Worm (Caenorhabditis elegans) whole organism, L4 larva: ENCODE measurements around the gene C50F7.6.

Experiments used
- F10B5.3 ChIP-seq: sonication (generic microtip); optimal IDR thresholded peaks from 2 replicates; lab custom pipeline; 2016; ENCODE audit warnings: mild to moderate bottlenecking, missing genetic modification characterization, missing compliant biosample characterization
- F37D6.2 ChIP-seq: sonication (generic microtip); optimal IDR thresholded peaks from 2 replicates; lab custom pipeline; 2016; ENCODE audit warnings: mild to moderate bottlenecking, missing genetic modification characterization, missing compliant biosample characterization
- R02D3.7 ChIP-seq: fragments of 150-350 bp; sonication (generic microtip); optimal IDR thresholded peaks from 3 replicates; lab custom pipeline; 2014; ENCODE audit warnings: missing biosample characterization, missing genetic modification characterization
- Y48G9A.11 ChIP-seq: fragments of 200-800 bp; sonication (Bioruptor generic); IDR thresholded peaks from 2 replicates; pipeline ENCODE4 v1.3.6; 2022; ENCODE audit warnings: missing genetic modification reagents, missing genetic modification characterization, missing compliant biosample characterization
- Y5F2A.4 ChIP-seq: fragments of 200-800 bp; sonication (Bioruptor generic); optimal IDR thresholded peaks from 2 replicates; lab custom pipeline; 2018; ENCODE audit warnings: mild to moderate bottlenecking, missing genetic modification characterization, missing compliant biosample characterization
- ZK337.2 ChIP-seq: fragments of 200-800 bp; sonication (Bioruptor generic); IDR thresholded peaks from 2 replicates; pipeline ENCODE4 v1.3.6; 2022; ENCODE audit warnings: missing genetic modification reagents, missing genetic modification characterization, missing compliant biosample characterization
- ceh-20 ChIP-seq: fragments of 200-800 bp; sonication (Bioruptor generic); IDR thresholded peaks from 2 replicates; pipeline ENCODE4 v1.3.6; 2022; ENCODE audit warnings: missing genetic modification reagents, missing genetic modification characterization, missing compliant biosample characterization
- ceh-82 ChIP-seq: sonication (generic microtip); optimal IDR thresholded peaks from 2 replicates; lab custom pipeline; 2017; ENCODE audit warnings: missing biosample characterization, missing genetic modification characterization
- cey-2 ChIP-seq: sonication (generic microtip); optimal IDR thresholded peaks from 3 replicates; lab custom pipeline; 2017; ENCODE audit warnings: missing genetic modification characterization, mild to moderate bottlenecking, missing compliant biosample characterization, antibody characterized with exemption, borderline replicate concordance; ENCODE audit not compliant: insufficient read depth
- ctbp-1 ChIP-seq: fragments of 200-800 bp; sonication (Bioruptor generic); IDR thresholded peaks from 2 replicates; pipeline ENCODE4 v1.3.6; 2022; ENCODE audit warnings: missing genetic modification reagents, missing genetic modification characterization, missing compliant biosample characterization
- daf-8 ChIP-seq: fragments of 200-800 bp; sonication (Bioruptor generic); IDR thresholded peaks from 2 replicates; pipeline ENCODE4 v1.3.6; 2022; ENCODE audit warnings: missing genetic modification characterization, missing compliant biosample characterization
- dmd-6 ChIP-seq: fragments of 200-800 bp; sonication (Bioruptor generic); IDR thresholded peaks from 2 replicates; pipeline ENCODE4 v1.3.6; 2022; ENCODE audit warnings: missing genetic modification reagents, missing genetic modification characterization, missing compliant biosample characterization
- dve-1 ChIP-seq: sonication (generic microtip); optimal IDR thresholded peaks from 2 replicates; lab custom pipeline; 2017; ENCODE audit warnings: antibody characterized with exemption, mild to moderate bottlenecking, missing genetic modification characterization, missing compliant biosample characterization; ENCODE audit not compliant: insufficient read depth
- egl-27 ChIP-seq: sonication (generic microtip); optimal IDR thresholded peaks from 3 replicates; lab custom pipeline; 2017; ENCODE audit warnings: missing biosample characterization, missing genetic modification reagents, missing genetic modification characterization
- egl-43 ChIP-seq: fragments of 200-800 bp; sonication (Bioruptor generic); IDR thresholded peaks from 2 replicates; pipeline ENCODE4 v1.3.6; 2022; ENCODE audit warnings: missing genetic modification reagents, missing genetic modification characterization, missing compliant biosample characterization
- fkh-10 ChIP-seq: fragments of 150-350 bp; optimal IDR thresholded peaks from 2 replicates; lab custom pipeline; 2014; ENCODE audit warnings: missing biosample characterization, missing genetic modification reagents, missing genetic modification characterization
- gei-8 ChIP-seq: fragments of 200-800 bp; sonication (Bioruptor generic); optimal IDR thresholded peaks from 2 replicates; lab custom pipeline; 2018; ENCODE audit warnings: mild to moderate bottlenecking, missing genetic modification characterization, missing compliant biosample characterization
- hif-1 ChIP-seq, 2 experiments: sonication (generic microtip); optimal IDR thresholded peaks; 2 replicates each; lab custom pipeline; 2016 to 2017; ENCODE audit warnings: missing compliant biosample characterization in 2 of 2, missing genetic modification characterization in 2 of 2, missing genetic modification reagents in 2 of 2, missing genotype in 2 of 2, mild to moderate bottlenecking in 1 of 2
- hlh-11 ChIP-seq: fragments of 200-800 bp; sonication (Bioruptor generic); optimal IDR thresholded peaks from 2 replicates; lab custom pipeline; 2018; ENCODE audit warnings: mild to moderate bottlenecking, missing genetic modification characterization, missing compliant biosample characterization
- hmg-1.1 ChIP-seq: fragments of 200-800 bp; sonication (Bioruptor generic); IDR thresholded peaks from 2 replicates; pipeline ENCODE4 v1.3.6; 2022; ENCODE audit warnings: missing genetic modification reagents, missing genetic modification characterization, missing compliant biosample characterization
- lim-7 ChIP-seq: fragments of 200-800 bp; sonication (Bioruptor generic); IDR thresholded peaks from 2 replicates; pipeline ENCODE4 v1.3.6; 2022; ENCODE audit warnings: missing genetic modification characterization, missing compliant biosample characterization
- lin-39 ChIP-seq: fragments of 150-350 bp; optimal IDR thresholded peaks from 2 replicates; lab custom pipeline; 2014; ENCODE audit warnings: missing biosample characterization, missing genetic modification reagents, missing genetic modification characterization
- lir-3 ChIP-seq: sonication (generic microtip); optimal IDR thresholded peaks from 2 replicates; lab custom pipeline; 2016; ENCODE audit warnings: mild to moderate bottlenecking, missing genetic modification characterization, missing compliant biosample characterization
- madf-5 ChIP-seq, 2 experiments: fragments of 200-800 bp; sonication (Bioruptor generic); IDR thresholded peaks; 2 replicates each; pipeline ENCODE4 v1.3.6; 2022; ENCODE audit warnings: missing compliant biosample characterization in 2 of 2, missing genetic modification characterization in 2 of 2
- mdl-1 ChIP-seq, 2 experiments: fragments of 150-350 bp in 1 of 2; sonication (generic microtip) in 1 of 2; optimal IDR thresholded peaks; 2 replicates each; lab custom pipeline; 2014 to 2017; ENCODE audit warnings: missing biosample characterization in 2 of 2, missing genetic modification characterization in 2 of 2
- mxl-2 ChIP-seq: fragments of 200-800 bp; sonication (Bioruptor generic); conservative IDR thresholded peaks from 2 replicates; pipeline ENCODE4 v1.3.6; 2022; ENCODE audit warnings: missing genetic modification reagents, missing genetic modification characterization, missing compliant biosample characterization
- nhr-102 ChIP-seq: sonication (generic microtip); optimal IDR thresholded peaks from 2 replicates; lab custom pipeline; 2016; ENCODE audit warnings: mild to moderate bottlenecking, missing genetic modification characterization, moderate library complexity, missing compliant biosample characterization
- nhr-11 ChIP-seq: fragments of 150-350 bp; optimal IDR thresholded peaks from 2 replicates; lab custom pipeline; 2014; ENCODE audit warnings: missing biosample characterization, missing genetic modification characterization
- nhr-111 ChIP-seq: fragments of 200-800 bp; sonication (Bioruptor generic); optimal IDR thresholded peaks from 2 replicates; lab custom pipeline; 2018; ENCODE audit warnings: mild to moderate bottlenecking, missing genetic modification characterization, missing compliant biosample characterization
- nhr-25 ChIP-seq: sonication (generic microtip); optimal IDR thresholded peaks from 2 replicates; lab custom pipeline; 2017; ENCODE audit warnings: missing genetic modification characterization, mild to moderate bottlenecking, missing compliant biosample characterization, antibody characterized with exemption, moderate library complexity, borderline replicate concordance; ENCODE audit not compliant: insufficient read depth
- nhr-28 ChIP-seq: fragments of 150-350 bp; optimal IDR thresholded peaks from 2 replicates; lab custom pipeline; 2014; ENCODE audit warnings: missing biosample characterization, missing genetic modification characterization
- nhr-41 ChIP-seq: fragments of 200-800 bp; sonication (Bioruptor generic); IDR thresholded peaks from 2 replicates; pipeline ENCODE4 v1.3.6; 2022; ENCODE audit warnings: missing genetic modification reagents, missing genetic modification characterization, missing compliant biosample characterization
- nhr-42 ChIP-seq: fragments of 200-800 bp; sonication (Bioruptor generic); IDR thresholded peaks from 2 replicates; pipeline ENCODE4 v1.3.6; 2022; ENCODE audit warnings: missing genetic modification characterization, missing compliant biosample characterization
- nhr-48 ChIP-seq: sonication (generic microtip); optimal IDR thresholded peaks from 2 replicates; lab custom pipeline; 2016; ENCODE audit warnings: mild to moderate bottlenecking, missing genetic modification characterization, missing compliant biosample characterization
- nhr-6 ChIP-seq: fragments of 150-350 bp; optimal IDR thresholded peaks from 2 replicates; lab custom pipeline; 2014; ENCODE audit warnings: missing biosample characterization, missing genetic modification characterization
- nhr-76 ChIP-seq: fragments of 150-350 bp; optimal IDR thresholded peaks from 2 replicates; lab custom pipeline; 2014; ENCODE audit warnings: missing biosample characterization, missing genetic modification characterization
- nhr-77 ChIP-seq: fragments of 150-350 bp; optimal IDR thresholded peaks from 2 replicates; lab custom pipeline; 2014; ENCODE audit warnings: missing biosample characterization, missing genetic modification characterization
- php-3 ChIP-seq: fragments of 200-800 bp; sonication (Bioruptor generic); IDR thresholded peaks from 2 replicates; pipeline ENCODE4 v1.3.6; 2022; ENCODE audit warnings: missing genetic modification reagents, missing genetic modification characterization, missing compliant biosample characterization
- saeg-2 ChIP-seq: fragments of 200-800 bp; sonication (Bioruptor generic); IDR thresholded peaks from 2 replicates; pipeline ENCODE4 v1.3.6; 2022; ENCODE audit warnings: missing genetic modification reagents, missing genetic modification characterization, missing compliant biosample characterization
- sdz-12 ChIP-seq: fragments of 200-800 bp; sonication (Bioruptor generic); optimal IDR thresholded peaks from 2 replicates; lab custom pipeline; 2018; ENCODE audit warnings: mild to moderate bottlenecking, missing genetic modification characterization, missing compliant biosample characterization
- snpc-1.2 ChIP-seq: fragments of 200-800 bp; sonication (Bioruptor generic); IDR thresholded peaks from 2 replicates; pipeline ENCODE4 v1.3.6; 2022; ENCODE audit warnings: missing genetic modification reagents, missing genetic modification characterization, missing compliant biosample characterization
- snpc-4 ChIP-seq: fragments of 150-350 bp; optimal IDR thresholded peaks from 2 replicates; lab custom pipeline; 2014; ENCODE audit warnings: missing biosample characterization, missing genetic modification characterization
- tag-97 ChIP-seq: fragments of 200-800 bp; sonication (Bioruptor generic); IDR thresholded peaks from 2 replicates; pipeline ENCODE4 v1.3.6; 2022; ENCODE audit warnings: missing genetic modification characterization, missing compliant biosample characterization
- tra-1 ChIP-seq: fragments of 200-800 bp; sonication (Bioruptor generic); IDR thresholded peaks from 2 replicates; pipeline ENCODE4 v1.3.6; 2022; ENCODE audit warnings: missing genetic modification reagents, missing genetic modification characterization, missing compliant biosample characterization
- unc-130 ChIP-seq: sonication (generic microtip); optimal IDR thresholded peaks from 2 replicates; lab custom pipeline; 2016; ENCODE audit warnings: missing genetic modification reagents, missing genetic modification characterization, missing compliant biosample characterization
- unc-62 ChIP-seq, 3 experiments: fragments of 150-350 bp in 1 of 3; sonication (generic microtip); optimal IDR thresholded peaks in 2 of 3; peaks in 1 of 3; 1 replicate in 1 of 3; 2 replicates in 2 of 3; lab custom pipeline; 2014 to 2017; ENCODE audit warnings: missing biosample characterization in 3 of 3, missing genetic modification characterization in 3 of 3, missing genetic modification reagents in 3 of 3, missing genotype in 1 of 3
- zag-1 ChIP-seq: fragments of 150-350 bp; optimal IDR thresholded peaks from 2 replicates; lab custom pipeline; 2014; ENCODE audit warnings: missing biosample characterization, missing genetic modification characterization
- zip-11 ChIP-seq: fragments of 200-800 bp; sonication (Bioruptor generic); IDR thresholded peaks from 2 replicates; pipeline ENCODE4 v1.3.6; 2022; ENCODE audit warnings: missing genetic modification characterization, missing compliant biosample characterization
- ztf-7 ChIP-seq: fragments of 150-350 bp; optimal IDR thresholded peaks from 2 replicates; lab custom pipeline; 2014; ENCODE audit warnings: missing biosample characterization, missing genetic modification characterization

Gene C50F7.6

DNA sequence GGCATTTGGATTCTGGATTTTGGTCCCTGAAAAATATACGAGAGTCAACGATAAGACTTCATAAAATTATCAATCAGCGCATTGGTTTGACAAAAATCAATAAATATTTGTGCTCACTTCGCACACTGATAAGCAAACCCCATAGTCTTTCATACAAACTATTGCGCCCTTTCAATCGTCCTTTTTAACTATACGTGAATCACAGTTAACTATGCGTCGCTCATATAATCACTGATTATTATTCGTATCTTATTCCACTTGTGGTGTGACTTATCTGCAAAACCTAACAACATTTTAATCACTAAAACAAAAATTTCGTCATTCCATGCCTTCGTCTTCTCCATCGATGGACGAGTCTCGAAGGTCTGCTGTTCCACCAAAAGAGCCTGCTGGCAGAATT is 12.2 kb downstream of the C50F7.6 start, which contains the start of gene nhr-8 (continued):
- TF ChIP-seq ZK337.2 (GFP tag; lab: Robert Waterston, UW) (no peak), unc-62 (GFP tag; optimal IDR thresholded peaks at IDR 0.05 in 1 of 2; lab: Kevin White, UChicago) (no peak), unc-62 (tag; optimal IDR thresholded peaks at IDR 0.05; lab: Kevin White, UChicago) (no peak), tra-1 (GFP tag; lab: Robert Waterston, UW) (peak; percentile 58; the same call in 1 of the 2 replicates), nhr-48 (peak; percentile 15), snpc-4 (tag; lab: Kevin White, UChicago) (no peak), gei-8 (GFP tag; lab: Kevin White, UChicago) (no peak), nhr-6 (tag; lab: Kevin White, UChicago) (peak; percentile 16), ctbp-1 (GFP tag; lab: Robert Waterston, UW) (no peak), hif-1 (tag; optimal IDR thresholded peaks at IDR 0.05; lab: Kevin White, UChicago) (no peak), hmg-1.1 (no peak), hlh-11 (tag; lab: Kevin White, UChicago) (peak; percentile 87), F37D6.2 (tag; lab: Kevin White, UChicago) (no peak), dve-1 (peak; percentile 92)

ce11 chrIV:7709701-7710100 is 13.3 kb downstream of the C50F7.6 start, which contains the start of the genes mrpl-1, emc-6 and mrps-24:
Gene mrpl-1 (minus strand): TSS chrIV:7709701.
Gene emc-6 (minus strand): TSS chrIV:7709736.
Gene mrps-24 (plus strand): TSS chrIV:7710045.
- TF ChIP-seq unc-62 (GFP tag; optimal IDR thresholded peaks at IDR 0.05 in 1 of 2; lab: Kevin White, UChicago) (no peak), unc-62 (tag; optimal IDR thresholded peaks at IDR 0.05; lab: Kevin White, UChicago) (no peak), dmd-6 (no peak), ceh-20 (no peak), mdl-1 (tag; optimal IDR thresholded peaks at IDR 0.05; lab: Kevin White, UChicago) (no peak), nhr-6 (tag; lab: Kevin White, UChicago) (no peak), tag-97 (GFP tag; lab: Robert Waterston, UW) (no peak), madf-5 (GFP tag; IDR thresholded peaks at IDR 0.05; lab: Robert Waterston, UW) (no peak), sdz-12 (no peak), mxl-2 (no peak), F37D6.2 (tag; lab: Kevin White, UChicago) (no peak), lin-39 (tag; lab: Kevin White, UChicago) (no peak), nhr-28 (tag; lab: Kevin White, UChicago) (peak; percentile 24), daf-8 (GFP tag; lab: Robert Waterston, UW) (no peak), R02D3.7 (tag; lab: Kevin White, UChicago) (no peak), unc-130 (GFP tag; lab: Kevin White, UChicago) (peak; percentile 10), nhr-102 (peak; percentile 37), ZK337.2 (GFP tag; lab: Robert Waterston, UW) (no peak), nhr-25 (tag; lab: Kevin White, UChicago) (no peak), lir-3 (tag; lab: Kevin White, UChicago) (no peak), saeg-2 (GFP tag; lab: Robert Waterston, UW) (no peak), lim-7 (GFP tag; lab: Robert Waterston, UW) (no peak), gei-8 (GFP tag; lab: Kevin White, UChicago) (no peak), Y48G9A.11 (GFP tag; lab: Robert Waterston, UW) (no peak), F10B5.3 (tag; lab: Kevin White, UChicago) (no peak), nhr-11 (tag; lab: Kevin White, UChicago) (no peak), php-3 (no peak), nhr-77 (tag; lab: Kevin White, UChicago) (no peak), zip-11 (GFP tag; lab: Robert Waterston, UW) (no peak), egl-43 (GFP tag; lab: Robert Waterston, UW) (no peak), Y5F2A.4 (GFP tag; lab: Kevin White, UChicago) (no peak), zag-1 (tag; lab: Kevin White, UChicago) (no peak), snpc-1.2 (GFP tag; lab: Robert Waterston, UW) (0 out of 2 replicates have a peak, but pooled peaks have one; percentile 25), nhr-76 (no peak), egl-27 (tag; lab: Kevin White, UChicago) (no peak), cey-2 (tag; lab: Kevin White, UChicago) (no peak), nhr-111 (GFP tag; lab: Kevin White, UChicago) (no peak), ztf-7 (peak; percentile 28), ceh-82 (tag; lab: Kevin White, UChicago) (no peak), fkh-10 (GFP tag; lab: Kevin White, UChicago) (no peak), nhr-42 (GFP tag; lab: Robert Waterston, UW) (no peak), nhr-41 (GFP tag; lab: Robert Waterston, UW) (no peak)
